Worm (Caenorhabditis elegans): ENCODE data around the gene K01A2.5.

DNA sequence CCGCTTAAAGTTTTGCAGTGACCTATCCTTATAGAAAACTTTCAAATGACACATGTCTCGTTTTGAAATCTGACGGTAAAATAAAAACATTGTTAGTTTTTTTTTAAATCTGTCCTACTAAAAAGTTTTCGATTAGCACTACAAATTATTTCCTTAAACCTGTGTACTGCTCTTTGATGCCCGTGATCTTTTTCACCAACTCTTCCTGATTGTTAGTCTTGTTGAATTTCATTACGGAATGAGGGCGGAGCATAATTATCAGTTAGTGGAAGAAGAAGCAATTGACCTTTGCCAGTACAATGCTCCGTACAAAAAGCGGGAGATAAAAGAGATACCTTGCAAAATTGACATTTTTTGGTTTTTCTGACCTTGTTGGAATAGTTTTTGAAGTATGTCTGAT is 6.1 kb downstream of the K01A2.5 start, which contains the start of gene K01A2.4:
- TF ChIP-seq snpc-4 (tag; optimal IDR thresholded peaks at IDR 0.05) (no peak), ceh-90 (tag; optimal IDR thresholded peaks at IDR 0.05) (no peak), dsc-1 (tag; optimal IDR thresholded peaks at IDR 0.05) (no peak), efl-3 (GFP tag; optimal IDR thresholded peaks at IDR 0.05) (no peak), aly-2 (tag; optimal IDR thresholded peaks at IDR 0.05) (no peak), skn-1 (tag; optimal IDR thresholded peaks at IDR 0.05) (no peak), sox-4 (tag; optimal IDR thresholded peaks at IDR 0.05) (no peak), nhr-11 (tag; optimal IDR thresholded peaks at IDR 0.05) (no peak), mep-1 (tag; optimal IDR thresholded peaks at IDR 0.05) (no peak)
